Fruit fly (Drosophila melanogaster) whole organism, prepupa: Measurements from ENCODE around the gene Sc2.

Source experiments
- Blimp-1 ChIP-seq: fragments of 200-800 bp; sonication (Bioruptor generic); optimal IDR thresholded peaks from 3 replicates; lab custom pipeline; 2017; ENCODE audit warnings: missing biosample characterization, missing genetic modification characterization, mild to moderate bottlenecking, moderate library complexity, missing genetic modification reagents
- CG10631 ChIP-seq: fragments of 200-800 bp; sonication (Bioruptor generic); optimal IDR thresholded peaks from 2 replicates; lab custom pipeline; 2016; ENCODE audit warnings: missing biosample characterization, missing genetic modification characterization
- CG10669 ChIP-seq: fragments of 200-800 bp; sonication (Bioruptor generic); optimal IDR thresholded peaks from 3 replicates; lab custom pipeline; 2018; ENCODE audit warnings: missing biosample characterization, mild to moderate bottlenecking, missing genetic modification characterization, moderate library complexity
- CG15336 ChIP-seq: fragments of 200-800 bp; sonication (Bioruptor generic); IDR thresholded peaks from 2 replicates; pipeline ENCODE4 v1.3.6; 2022; ENCODE audit warnings: missing biosample characterization, missing genetic modification characterization
- CG1621 ChIP-seq: fragments of 200-800 bp; sonication (Bioruptor generic); optimal IDR thresholded peaks from 3 replicates; lab custom pipeline; 2018; ENCODE audit warnings: missing biosample characterization, mild to moderate bottlenecking, missing genetic modification characterization
- CG16779 ChIP-seq: fragments of 200-800 bp; sonication (Bioruptor generic); optimal IDR thresholded peaks from 3 replicates; lab custom pipeline; 2017; ENCODE audit warnings: missing biosample characterization, mild to moderate bottlenecking, missing genetic modification characterization
- CG31627 ChIP-seq: fragments of 200-800 bp; sonication (Bioruptor generic); optimal IDR thresholded peaks from 3 replicates; lab custom pipeline; 2016; ENCODE audit warnings: missing biosample characterization, missing genetic modification characterization
- CG32006 ChIP-seq: fragments of 200-800 bp; sonication (Bioruptor generic); optimal IDR thresholded peaks from 3 replicates; lab custom pipeline; 2017; ENCODE audit warnings: missing biosample characterization, mild to moderate bottlenecking, missing genetic modification characterization
- CG34406 ChIP-seq: fragments of 200-800 bp; sonication (Bioruptor generic); optimal IDR thresholded peaks from 3 replicates; lab custom pipeline; 2016; ENCODE audit warnings: missing biosample characterization, missing genetic modification characterization
- CG3919 ChIP-seq: fragments of 200-800 bp; sonication (Bioruptor generic); optimal IDR thresholded peaks from 3 replicates; lab custom pipeline; 2016; ENCODE audit warnings: missing biosample characterization, missing genetic modification characterization
- CG6163 ChIP-seq: fragments of 200-800 bp; sonication (Bioruptor generic); IDR thresholded peaks from 3 replicates; pipeline ENCODE4 v1.3.6; 2022; ENCODE audit warnings: missing biosample characterization, missing genetic modification characterization
- CG6276 ChIP-seq: fragments of 200-800 bp; sonication (Bioruptor generic); optimal IDR thresholded peaks from 2 replicates; lab custom pipeline; 2017; ENCODE audit warnings: missing biosample characterization, mild to moderate bottlenecking, missing genetic modification characterization
- CG6808 ChIP-seq: fragments of 200-800 bp; sonication (Bioruptor generic); optimal IDR thresholded peaks from 3 replicates; lab custom pipeline; 2017; ENCODE audit warnings: missing biosample characterization, missing genetic modification characterization, mild to moderate bottlenecking, moderate library complexity, missing genetic modification reagents
- CG6854 ChIP-seq: fragments of 200-800 bp; sonication (Bioruptor generic); optimal IDR thresholded peaks from 2 replicates; lab custom pipeline; 2017; ENCODE audit warnings: missing biosample characterization, mild to moderate bottlenecking, missing genetic modification characterization
- CG7368 ChIP-seq: fragments of 200-800 bp; sonication (Bioruptor generic); optimal IDR thresholded peaks from 3 replicates; lab custom pipeline; 2016; ENCODE audit warnings: missing biosample characterization, missing genetic modification characterization
- CG8119 ChIP-seq: fragments of 200-800 bp; sonication (Bioruptor generic); IDR thresholded peaks from 3 replicates; pipeline ENCODE4 v1.3.6; 2022; ENCODE audit warnings: missing biosample characterization, missing genetic modification characterization
- CG8319 ChIP-seq: fragments of 200-800 bp; sonication (Bioruptor generic); optimal IDR thresholded peaks from 3 replicates; lab custom pipeline; 2016; ENCODE audit warnings: missing biosample characterization, missing genetic modification characterization
- CG8632 ChIP-seq: fragments of 200-800 bp; sonication (Bioruptor generic); optimal IDR thresholded peaks from 3 replicates; lab custom pipeline; 2016; ENCODE audit warnings: missing biosample characterization, missing genetic modification characterization
- CG9139 ChIP-seq: fragments of 200-800 bp; sonication (Bioruptor generic); optimal IDR thresholded peaks from 3 replicates; lab custom pipeline; 2017; ENCODE audit warnings: missing biosample characterization, mild to moderate bottlenecking, missing genetic modification characterization
- Eip78C ChIP-seq: fragments of 200-800 bp; sonication (Bioruptor generic); peaks from one replicate; lab custom pipeline; 2016; ENCODE audit warnings: missing biosample characterization, missing genetic modification characterization
- Eip93F ChIP-seq: fragments of 200-800 bp; sonication (Bioruptor generic); optimal IDR thresholded peaks from 2 replicates; lab custom pipeline; 2016; ENCODE audit warnings: missing biosample characterization, mild to moderate bottlenecking, missing genetic modification characterization
- Ets21C ChIP-seq: fragments of 200-800 bp; sonication (Bioruptor generic); optimal IDR thresholded peaks from 3 replicates; lab custom pipeline; 2016; ENCODE audit warnings: missing biosample characterization, missing genetic modification characterization
- Ets96B ChIP-seq: fragments of 200-800 bp; optimal IDR thresholded peaks from 2 replicates; lab custom pipeline; 2019; ENCODE audit warnings: missing biosample characterization, mild to moderate bottlenecking, missing genetic modification characterization, moderate library complexity
- Hr38 ChIP-seq: sonication (Bioruptor generic); optimal IDR thresholded peaks from 2 replicates; lab custom pipeline; 2016; ENCODE audit warnings: missing biosample characterization, missing genetic modification characterization
- Hr39 ChIP-seq: fragments of 200-800 bp; sonication (Bioruptor generic); optimal IDR thresholded peaks from 2 replicates; lab custom pipeline; 2016; ENCODE audit warnings: missing biosample characterization, missing genetic modification characterization
- Hr4 ChIP-seq: fragments of 200-800 bp; sonication (Bioruptor generic); optimal IDR thresholded peaks from 3 replicates; lab custom pipeline; 2016; ENCODE audit warnings: missing biosample characterization, missing genetic modification characterization
- Lpt ChIP-seq: fragments of 200-800 bp; sonication (Bioruptor generic); optimal IDR thresholded peaks from 3 replicates; lab custom pipeline; 2016; ENCODE audit warnings: missing biosample characterization, missing genetic modification characterization
- Met ChIP-seq: fragments of 200-800 bp; sonication (Bioruptor generic); optimal IDR thresholded peaks from 3 replicates; lab custom pipeline; 2016; ENCODE audit warnings: missing biosample characterization, missing genetic modification characterization
- OdsH ChIP-seq: fragments of 200-800 bp; sonication (Bioruptor generic); optimal IDR thresholded peaks from 3 replicates; lab custom pipeline; 2016; ENCODE audit warnings: missing biosample characterization, missing genetic modification characterization
- Sox102F ChIP-seq: fragments of 200-800 bp; sonication (Bioruptor generic); optimal IDR thresholded peaks from 2 replicates; lab custom pipeline; 2016; ENCODE audit warnings: missing biosample characterization, mild to moderate bottlenecking, missing genetic modification characterization
- achi ChIP-seq: fragments of 200-800 bp; sonication (Bioruptor generic); optimal IDR thresholded peaks from 3 replicates; lab custom pipeline; 2016; ENCODE audit warnings: missing biosample characterization, missing genetic modification characterization
- dsx ChIP-seq: fragments of 200-800 bp; optimal IDR thresholded peaks from 3 replicates; lab custom pipeline; 2019; ENCODE audit warnings: missing biosample characterization, mild to moderate bottlenecking, missing genetic modification characterization, moderate library complexity; ENCODE audit not compliant: poor library complexity, severe bottlenecking
- eg ChIP-seq: fragments of 200-800 bp; sonication (Bioruptor generic); IDR thresholded peaks from 3 replicates; pipeline ENCODE4 v1.3.6; 2022; ENCODE audit warnings: missing biosample characterization, missing genetic modification characterization
- esn ChIP-seq: fragments of 200-800 bp; sonication (Bioruptor generic); optimal IDR thresholded peaks from 2 replicates; lab custom pipeline; 2016; ENCODE audit warnings: missing biosample characterization, mild to moderate bottlenecking, missing genetic modification characterization, moderate library complexity
- fd59A ChIP-seq: fragments of 200-800 bp; sonication (Bioruptor generic); optimal IDR thresholded peaks from 2 replicates; lab custom pipeline; 2017; ENCODE audit warnings: missing biosample characterization, mild to moderate bottlenecking, missing genetic modification characterization, missing genetic modification reagents
- fd85E ChIP-seq: fragments of 200-800 bp; sonication (Bioruptor generic); optimal IDR thresholded peaks from 3 replicates; lab custom pipeline; 2016; ENCODE audit warnings: missing biosample characterization, missing genetic modification characterization
- fkh ChIP-seq: fragments of 200-800 bp; sonication (Bioruptor generic); optimal IDR thresholded peaks from 3 replicates; lab custom pipeline; 2017; ENCODE audit warnings: missing biosample characterization, mild to moderate bottlenecking, missing genetic modification characterization, moderate library complexity
- lz ChIP-seq: fragments of 200-800 bp; sonication (Bioruptor generic); optimal IDR thresholded peaks from 3 replicates; lab custom pipeline; 2016; ENCODE audit warnings: missing biosample characterization, missing genetic modification characterization
- net ChIP-seq: fragments of 200-800 bp; sonication (Bioruptor generic); optimal IDR thresholded peaks from 3 replicates; lab custom pipeline; 2016; ENCODE audit warnings: missing biosample characterization, missing genetic modification characterization
- ss ChIP-seq, 2 experiments: fragments of 200-800 bp; sonication (Bioruptor generic); optimal IDR thresholded peaks; 2 replicates in 1 of 2; 3 replicates in 1 of 2; lab custom pipeline; 2017 to 2018; ENCODE audit warnings: mild to moderate bottlenecking in 2 of 2, missing biosample characterization in 2 of 2, missing genetic modification characterization in 2 of 2, moderate library complexity in 1 of 2
- svp ChIP-seq: fragments of 200-800 bp; sonication (Bioruptor generic); peaks from one replicate; lab custom pipeline; 2016; ENCODE audit warnings: missing biosample characterization, missing genetic modification characterization

Sc2 gene

dm6 chr3L:3903301-3903700 is at the start of gene Sc2:
Sc2 (plus strand) TSS chr3L:3903492.
- TF ChIP-seq CG8632 (GFP tag; lab: Kevin White, UChicago) = no peak
- TF ChIP-seq Met (GFP tag; lab: Kevin White, UChicago) = no peak
- peak; percentile 41; the same call in 1 of the 3 replicates for TF ChIP-seq CG6163 (GFP tag; lab: Robert Waterston, UW)

DNA sequence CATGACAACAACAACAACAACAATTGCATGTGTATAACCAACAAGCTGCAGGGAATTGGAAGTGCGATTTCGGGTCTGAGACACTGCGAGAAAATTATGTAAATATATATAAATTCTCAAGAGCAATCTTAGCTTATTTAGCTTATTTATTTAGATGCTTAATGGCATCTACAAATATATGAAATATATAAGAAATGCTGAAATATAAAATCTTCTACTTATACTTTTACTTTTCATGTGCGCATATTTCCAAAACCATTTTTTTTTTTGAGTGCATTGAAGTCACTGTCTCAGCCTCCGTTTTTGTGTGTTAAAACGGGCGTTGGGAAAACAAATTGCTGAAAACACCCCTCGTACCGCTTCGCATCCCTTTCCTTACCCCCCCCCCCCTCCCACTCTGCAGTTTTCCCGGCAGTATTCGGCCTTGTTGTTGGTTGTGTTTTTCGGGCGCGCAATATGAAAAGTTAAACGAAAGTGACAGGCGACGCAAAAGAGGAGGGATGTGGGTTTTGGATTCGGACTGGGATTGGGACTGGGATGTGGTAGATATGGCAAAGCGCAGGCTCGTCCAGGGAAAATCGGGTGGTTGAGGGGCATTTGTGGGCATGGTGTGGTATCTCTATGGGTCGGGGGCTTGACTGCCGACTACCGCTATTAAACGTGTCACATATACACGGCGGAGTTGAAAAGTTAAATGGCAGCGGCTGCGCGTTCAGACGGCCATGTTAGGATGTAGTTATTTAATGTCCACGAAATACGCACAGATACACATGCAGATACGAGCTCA is 47.9 kb upstream of the Sc2 start:
- TF ChIP-seq net (GFP tag; lab: Kevin White, UChicago) = no peak
- no peak for TF ChIP-seq CG8319
- TF ChIP-seq Hr39 = no peak
- peak; percentile 12 for TF ChIP-seq esn (GFP tag; lab: Kevin White, UChicago)
- TF ChIP-seq CG31627 (GFP tag; lab: Kevin White, UChicago) = peak; percentile 2
- peak; percentile 22 for TF ChIP-seq Hr4 (GFP tag; lab: Kevin White, UChicago)
- TF ChIP-seq Eip93F (GFP tag; lab: Kevin White, UChicago) = no peak
- no peak for TF ChIP-seq dsx (GFP tag; lab: Kevin White, UChicago)
- no peak for TF ChIP-seq Hr38
- TF ChIP-seq CG34406 = peak; percentile 6
- TF ChIP-seq CG6163 (GFP tag; lab: Robert Waterston, UW) = no peak
- peak; percentile 57 for TF ChIP-seq svp (GFP tag; lab: Kevin White, UChicago)
- peak; percentile 17 for TF ChIP-seq CG10631 (GFP tag; lab: Kevin White, UChicago)
- no peak for TF ChIP-seq ss (GFP tag; optimal IDR thresholded peaks at IDR 0.05; lab: Kevin White, UChicago)
- no peak for TF ChIP-seq lz (GFP tag; lab: Kevin White, UChicago)
- TF ChIP-seq Sox102F (GFP tag; lab: Kevin White, UChicago) = no peak
- no peak for TF ChIP-seq Met (GFP tag; lab: Kevin White, UChicago)
- peak; percentile 33 for TF ChIP-seq CG32006
- TF ChIP-seq CG15336 (GFP tag; lab: Robert Waterston, UW) = peak; percentile 62
- peak; percentile 26 for TF ChIP-seq achi
- TF ChIP-seq CG16779 (tag; lab: Kevin White, UChicago) = no peak
- TF ChIP-seq CG6276 (GFP tag; lab: Kevin White, UChicago) = no peak
- peak; percentile 49; the same call in 1 of the 3 replicates for TF ChIP-seq eg (GFP tag; lab: Robert Waterston, UW)
- no peak for TF ChIP-seq fd85E
- peak; percentile 17 for TF ChIP-seq OdsH (GFP tag; lab: Kevin White, UChicago)
- no peak for TF ChIP-seq fd59A (GFP tag; lab: Kevin White, UChicago)
- TF ChIP-seq fkh = no peak
- TF ChIP-seq Eip78C (GFP tag; lab: Kevin White, UChicago) = peak; percentile 69
- TF ChIP-seq CG9139 (GFP tag; lab: Kevin White, UChicago) = no peak
- TF ChIP-seq CG8119 (GFP tag; lab: Robert Waterston, UW) = peak; percentile 37; the same call in 1 of the 3 replicates

dm6 chr3L:3856004-3856403 is 47.3 kb upstream of the Sc2 start:
- TF ChIP-seq CG3919 (GFP tag; lab: Kevin White, UChicago) (no peak), fkh (peak; percentile 28), Sox102F (GFP tag; lab: Kevin White, UChicago) (no peak), Hr39 (no peak)

- TF ChIP-seq CG7368 = no peak
- TF ChIP-seq CG6808 = no peak
- TF ChIP-seq Blimp-1 (GFP tag; lab: Kevin White, UChicago) = no peak
- peak; percentile 37 for TF ChIP-seq achi
- no peak for TF ChIP-seq CG8319
- TF ChIP-seq Ets96B = peak; percentile 12
- TF ChIP-seq Lpt (GFP tag; lab: Kevin White, UChicago) = peak; percentile 13
- no peak for TF ChIP-seq CG10669 (GFP tag; lab: Kevin White, UChicago)
- no peak for TF ChIP-seq Eip93F (GFP tag; lab: Kevin White, UChicago)
- peak; percentile 81 for TF ChIP-seq Eip78C (GFP tag; lab: Kevin White, UChicago)
- no peak for TF ChIP-seq Ets21C (GFP tag; lab: Kevin White, UChicago)
- TF ChIP-seq CG1621 (tag; lab: Kevin White, UChicago) = no peak
- TF ChIP-seq eg (GFP tag; lab: Robert Waterston, UW) = no peak
- peak in 1 of 2 experiments; percentile 60 for TF ChIP-seq ss (GFP tag; optimal IDR thresholded peaks at IDR 0.05; lab: Kevin White, UChicago)
- no peak for TF ChIP-seq CG6854
- TF ChIP-seq Hr39 = peak; percentile 14
- TF ChIP-seq CG15336 (GFP tag; lab: Robert Waterston, UW) = 0 out of 2 replicates have a peak, but pooled peaks have one; percentile 17
- no peak for TF ChIP-seq CG9139 (GFP tag; lab: Kevin White, UChicago)
- TF ChIP-seq CG8632 (GFP tag; lab: Kevin White, UChicago) = no peak
- peak; percentile 41 for TF ChIP-seq CG3919 (GFP tag; lab: Kevin White, UChicago)
- no peak for TF ChIP-seq esn (GFP tag; lab: Kevin White, UChicago)
Measured at dm6 chr3L:3862504-3863380, 40.5 kb upstream of the Sc2 start.
